Worm (Caenorhabditis elegans) whole organism, mixed stage, embryonic: ENCODE data around the gene T22B2.2.

Experiments used
- M03D4.4 ChIP-seq: sonication (generic microtip); optimal IDR thresholded peaks from 2 replicates; lab custom pipeline; 2017; ENCODE audit warnings: mild to moderate bottlenecking, missing genetic modification characterization, missing compliant biosample characterization
- blmp-1 ChIP-seq: fragments of 150-350 bp; optimal IDR thresholded peaks from 2 replicates; lab custom pipeline; 2014; ENCODE audit warnings: missing biosample characterization, missing genetic modification characterization
- ceh-39 ChIP-seq: fragments of 150-350 bp; optimal IDR thresholded peaks from 2 replicates; lab custom pipeline; 2014; ENCODE audit warnings: missing biosample characterization, missing genetic modification characterization
- ceh-43 ChIP-seq: fragments of 200-800 bp; sonication (Bioruptor generic); optimal IDR thresholded peaks from 2 replicates; lab custom pipeline; 2018; ENCODE audit warnings: mild to moderate bottlenecking, missing genetic modification characterization, moderate library complexity, missing compliant biosample characterization
- ces-1 ChIP-seq: fragments of 150-350 bp; optimal IDR thresholded peaks from 2 replicates; lab custom pipeline; 2014; ENCODE audit warnings: missing biosample characterization, missing genetic modification reagents, missing genetic modification characterization
- drap-1 ChIP-seq: fragments of 200-800 bp; sonication (Bioruptor generic); optimal IDR thresholded peaks from 3 replicates; lab custom pipeline; 2018; ENCODE audit warnings: mild to moderate bottlenecking, missing genetic modification characterization, missing compliant biosample characterization
- elt-1 ChIP-seq: sonication (generic microtip); optimal IDR thresholded peaks from 2 replicates; lab custom pipeline; 2017; ENCODE audit warnings: missing genetic modification characterization, mild to moderate bottlenecking, missing compliant biosample characterization, antibody characterized with exemption, moderate library complexity, borderline replicate concordance; ENCODE audit not compliant: insufficient read depth
- elt-3 ChIP-seq: fragments of 150-350 bp; optimal IDR thresholded peaks from 2 replicates; lab custom pipeline; 2014; ENCODE audit warnings: missing biosample characterization, missing genetic modification characterization
- ham-2 ChIP-seq: fragments of 200-800 bp; sonication (Bioruptor generic); optimal IDR thresholded peaks from 2 replicates; lab custom pipeline; 2018; ENCODE audit warnings: mild to moderate bottlenecking, missing genetic modification characterization, missing compliant biosample characterization
- hlh-1 ChIP-seq: fragments of 150-350 bp; optimal IDR thresholded peaks from 2 replicates; lab custom pipeline; 2014; ENCODE audit warnings: missing biosample characterization, missing genetic modification reagents, missing genetic modification characterization
- lin-13 ChIP-seq: fragments of 150-350 bp; optimal IDR thresholded peaks from 2 replicates; lab custom pipeline; 2014; ENCODE audit warnings: missing biosample characterization, missing genetic modification characterization
- lin-32 ChIP-seq: fragments of 200-800 bp; sonication (Bioruptor generic); optimal IDR thresholded peaks from 2 replicates; lab custom pipeline; 2018; ENCODE audit warnings: mild to moderate bottlenecking, missing genetic modification characterization, missing compliant biosample characterization
- lsy-2 ChIP-seq: fragments of 150-350 bp; optimal IDR thresholded peaks from 2 replicates; lab custom pipeline; 2014; ENCODE audit warnings: missing biosample characterization, missing genetic modification characterization
- mab-5 ChIP-seq: fragments of 150-350 bp; optimal IDR thresholded peaks from 2 replicates; lab custom pipeline; 2014; ENCODE audit warnings: missing biosample characterization, missing genetic modification characterization
- mep-1 ChIP-seq: fragments of 150-350 bp; optimal IDR thresholded peaks from 2 replicates; lab custom pipeline; 2017; ENCODE audit warnings: missing biosample characterization, missing genetic modification reagents, missing genetic modification characterization, inconsistent platforms
- mls-2 ChIP-seq: sonication (generic microtip); optimal IDR thresholded peaks from 2 replicates; lab custom pipeline; 2016; ENCODE audit warnings: mild to moderate bottlenecking, missing genetic modification characterization, moderate library complexity, missing compliant biosample characterization
- nhr-12 ChIP-seq: fragments of 150-350 bp; optimal IDR thresholded peaks from 2 replicates; lab custom pipeline; 2014; ENCODE audit warnings: missing biosample characterization, missing genetic modification characterization
- nhr-237 ChIP-seq: fragments of 150-350 bp; optimal IDR thresholded peaks from 2 replicates; lab custom pipeline; 2014; ENCODE audit warnings: missing biosample characterization, missing genetic modification characterization
- nhr-28 ChIP-seq: fragments of 150-350 bp; optimal IDR thresholded peaks from 2 replicates; lab custom pipeline; 2014; ENCODE audit warnings: missing biosample characterization, missing genetic modification characterization
- nhr-76 ChIP-seq: sonication (generic microtip); optimal IDR thresholded peaks from 2 replicates; lab custom pipeline; 2017; ENCODE audit warnings: missing biosample characterization, missing genetic modification characterization
- pha-4 ChIP-seq: fragments of 150-350 bp; optimal IDR thresholded peaks from 2 replicates; lab custom pipeline; 2018; ENCODE audit warnings: missing biosample characterization, missing genetic modification reagents, missing genetic modification characterization
- sem-2 ChIP-seq: fragments of 200-800 bp; sonication (Bioruptor generic); optimal IDR thresholded peaks from 2 replicates; lab custom pipeline; 2018; ENCODE audit warnings: mild to moderate bottlenecking, missing genetic modification characterization, missing compliant biosample characterization
- snpc-4 ChIP-seq: fragments of 150-350 bp; optimal IDR thresholded peaks from 2 replicates; lab custom pipeline; 2014; ENCODE audit warnings: missing biosample characterization, missing genetic modification characterization
- sptf-1 ChIP-seq: sonication (generic microtip); optimal IDR thresholded peaks from 2 replicates; lab custom pipeline; 2017; ENCODE audit warnings: mild to moderate bottlenecking, missing genetic modification characterization, moderate library complexity, missing compliant biosample characterization
- tbx-8 ChIP-seq: fragments of 200-800 bp; sonication (Bioruptor generic); optimal IDR thresholded peaks from 2 replicates; lab custom pipeline; 2018; ENCODE audit warnings: mild to moderate bottlenecking, missing genetic modification characterization, moderate library complexity, missing compliant biosample characterization
- unc-39 ChIP-seq: fragments of 150-350 bp; optimal IDR thresholded peaks from 2 replicates; lab custom pipeline; 2014; ENCODE audit warnings: missing biosample characterization, missing genetic modification characterization
- unc-62 ChIP-seq: fragments of 150-350 bp; optimal IDR thresholded peaks from 2 replicates; lab custom pipeline; 2014; ENCODE audit warnings: missing biosample characterization, missing genetic modification reagents, missing genetic modification characterization
- zip-8 ChIP-seq: fragments of 150-350 bp; optimal IDR thresholded peaks from 2 replicates; lab custom pipeline; 2014; ENCODE audit warnings: missing biosample characterization, missing genetic modification characterization
- ztf-11 ChIP-seq: fragments of 150-350 bp; optimal IDR thresholded peaks from 2 replicates; lab custom pipeline; 2014; ENCODE audit warnings: missing biosample characterization, missing genetic modification characterization

Gene T22B2.2

ce11 chrX:3931350-3931749 lies 11.1 kb downstream of the T22B2.2 start, which contains the start of gene adt-3:
Gene adt-3, plus strand, starts transcription at chrX:3931650.
- TF ChIP-seq ces-1 (GFP tag; lab: Kevin White, UChicago) = no peak

ce11 chrX:3932694-3933093 lies 12.5 kb downstream of the T22B2.2 start:
- TF ChIP-seq lsy-2 (no peak), elt-1 (tag; lab: Kevin White, UChicago) (no peak), ham-2 (GFP tag; lab: Kevin White, UChicago) (no peak), ceh-39 (tag; lab: Kevin White, UChicago) (no peak), M03D4.4 (no peak), nhr-28 (no peak), ztf-11 (tag; lab: Kevin White, UChicago) (no peak), zip-8 (no peak), nhr-237 (tag; lab: Kevin White, UChicago) (no peak), pha-4 (no peak), mab-5 (no peak)

ce11 chrX:3937483-3937882 lies 17.3 kb downstream of the T22B2.2 start:
- TF ChIP-seq elt-3 (tag; lab: Kevin White, UChicago) (no peak), mep-1 (tag; lab: Kevin White, UChicago) (no peak), ztf-11 (tag; lab: Kevin White, UChicago) (no peak), ces-1 (GFP tag; lab: Kevin White, UChicago) (no peak), sptf-1 (tag; lab: Kevin White, UChicago) (no peak), nhr-12 (tag; lab: Kevin White, UChicago) (no peak), sem-2 (no peak), ceh-39 (tag; lab: Kevin White, UChicago) (no peak), ham-2 (GFP tag; lab: Kevin White, UChicago) (no peak), unc-62 (GFP tag; lab: Kevin White, UChicago) (no peak), lin-13 (tag; lab: Kevin White, UChicago) (no peak), M03D4.4 (no peak), pha-4 (no peak), zip-8 (no peak)

ce11 chrX:3937884-3938283 lies 17.7 kb downstream of the T22B2.2 start:
- TF ChIP-seq ces-1 (GFP tag; lab: Kevin White, UChicago) (no peak), unc-39 (tag; lab: Kevin White, UChicago) (no peak)

ce11 chrX:3938950-3939349 lies 18.7 kb downstream of the T22B2.2 start, which contains the start of gene T19D2.3:
Gene T19D2.3, plus strand, starts transcription at chrX:3939250.
- TF ChIP-seq nhr-237 (tag; lab: Kevin White, UChicago) = no peak
- no peak for TF ChIP-seq lsy-2
- TF ChIP-seq blmp-1 (tag; lab: Kevin White, UChicago) = no peak
- TF ChIP-seq unc-39 (tag; lab: Kevin White, UChicago) = no peak
- no peak for TF ChIP-seq zip-8
- TF ChIP-seq mab-5 = no peak
- no peak for TF ChIP-seq elt-1 (tag; lab: Kevin White, UChicago)
- TF ChIP-seq ceh-43 (GFP tag; lab: Kevin White, UChicago) = no peak
- TF ChIP-seq drap-1 (GFP tag; lab: Kevin White, UChicago) = no peak

ce11 chrX:3942267-3942666 lies 22.1 kb downstream of the T22B2.2 start, which contains the start of gene T19D2.13:
Gene T19D2.13, minus strand, starts transcription at chrX:3942367.
- TF ChIP-seq nhr-237 (tag; lab: Kevin White, UChicago) = no peak
- no peak for TF ChIP-seq hlh-1 (tag; lab: Kevin White, UChicago)
- TF ChIP-seq zip-8 = no peak
- no peak for TF ChIP-seq ham-2 (GFP tag; lab: Kevin White, UChicago)
- no peak for TF ChIP-seq ces-1 (GFP tag; lab: Kevin White, UChicago)
- no peak for TF ChIP-seq nhr-76
- TF ChIP-seq mep-1 (tag; lab: Kevin White, UChicago) = no peak
- no peak for TF ChIP-seq nhr-28
- TF ChIP-seq lin-32 (GFP tag; lab: Kevin White, UChicago) = no peak
- no peak for TF ChIP-seq unc-39 (tag; lab: Kevin White, UChicago)
- TF ChIP-seq sem-2 = no peak
- no peak for TF ChIP-seq snpc-4

ce11 chrX:3943213-3943612 lies 23.0 kb downstream of the T22B2.2 start, which contains the start of gene ptp-4A2:
Gene ptp-4A2, minus strand, starts transcription at chrX:3943313.
- no peak for TF ChIP-seq ceh-43 (GFP tag; lab: Kevin White, UChicago)
- no peak for TF ChIP-seq lin-13 (tag; lab: Kevin White, UChicago)
- no peak for TF ChIP-seq M03D4.4
- no peak for TF ChIP-seq ham-2 (GFP tag; lab: Kevin White, UChicago)
- no peak for TF ChIP-seq sptf-1 (tag; lab: Kevin White, UChicago)
- no peak for TF ChIP-seq mls-2
- no peak for TF ChIP-seq tbx-8
- no peak for TF ChIP-seq ztf-11 (tag; lab: Kevin White, UChicago)
- no peak for TF ChIP-seq drap-1 (GFP tag; lab: Kevin White, UChicago)
- no peak for TF ChIP-seq blmp-1 (tag; lab: Kevin White, UChicago)
